Fruit fly (Drosophila melanogaster): Measurements from ENCODE around the gene CG13251.

The CG13251 gene

DNA sequence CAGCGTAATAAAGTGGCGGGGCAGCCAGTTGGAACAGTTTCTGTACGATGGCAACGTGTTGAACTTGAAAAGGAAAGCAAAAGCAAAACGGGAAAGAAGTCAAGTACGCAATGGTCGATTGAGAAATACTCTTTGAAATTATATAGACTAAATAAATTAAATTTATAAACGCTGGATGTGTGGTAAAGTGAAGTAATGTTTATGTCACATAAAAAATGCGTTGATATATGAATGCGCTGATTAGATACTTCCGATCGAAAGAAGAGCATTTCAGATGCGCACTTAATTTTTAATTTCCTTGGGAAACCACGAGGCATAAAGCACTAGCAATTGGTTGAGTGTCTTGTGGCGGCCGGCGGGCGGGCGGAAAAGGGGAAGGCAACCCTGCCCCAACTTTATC lies 24.2 kb upstream of the CG13251 start (continued):
- TF ChIP-seq CG32006 (GFP tag; optimal IDR thresholded peaks at IDR 0.05) = peak; percentile 78
- TF ChIP-seq Eip75B (GFP tag; optimal IDR thresholded peaks at IDR 0.05) = peak; percentile 45
- no peak for TF ChIP-seq CG31627 (GFP tag; optimal IDR thresholded peaks at IDR 0.05)
- TF ChIP-seq CG8319 (GFP tag; optimal IDR thresholded peaks at IDR 0.05) = no peak
- peak; percentile 68 for TF ChIP-seq eg (GFP tag; IDR thresholded peaks at IDR 0.05)
- peak; percentile 17 for TF ChIP-seq lz (GFP tag; optimal IDR thresholded peaks at IDR 0.05)
- TF ChIP-seq CG6276 (GFP tag; optimal IDR thresholded peaks at IDR 0.05) = peak; percentile 30
- TF ChIP-seq dac (GFP tag; optimal IDR thresholded peaks at IDR 0.05) = peak; percentile 34

DNA sequence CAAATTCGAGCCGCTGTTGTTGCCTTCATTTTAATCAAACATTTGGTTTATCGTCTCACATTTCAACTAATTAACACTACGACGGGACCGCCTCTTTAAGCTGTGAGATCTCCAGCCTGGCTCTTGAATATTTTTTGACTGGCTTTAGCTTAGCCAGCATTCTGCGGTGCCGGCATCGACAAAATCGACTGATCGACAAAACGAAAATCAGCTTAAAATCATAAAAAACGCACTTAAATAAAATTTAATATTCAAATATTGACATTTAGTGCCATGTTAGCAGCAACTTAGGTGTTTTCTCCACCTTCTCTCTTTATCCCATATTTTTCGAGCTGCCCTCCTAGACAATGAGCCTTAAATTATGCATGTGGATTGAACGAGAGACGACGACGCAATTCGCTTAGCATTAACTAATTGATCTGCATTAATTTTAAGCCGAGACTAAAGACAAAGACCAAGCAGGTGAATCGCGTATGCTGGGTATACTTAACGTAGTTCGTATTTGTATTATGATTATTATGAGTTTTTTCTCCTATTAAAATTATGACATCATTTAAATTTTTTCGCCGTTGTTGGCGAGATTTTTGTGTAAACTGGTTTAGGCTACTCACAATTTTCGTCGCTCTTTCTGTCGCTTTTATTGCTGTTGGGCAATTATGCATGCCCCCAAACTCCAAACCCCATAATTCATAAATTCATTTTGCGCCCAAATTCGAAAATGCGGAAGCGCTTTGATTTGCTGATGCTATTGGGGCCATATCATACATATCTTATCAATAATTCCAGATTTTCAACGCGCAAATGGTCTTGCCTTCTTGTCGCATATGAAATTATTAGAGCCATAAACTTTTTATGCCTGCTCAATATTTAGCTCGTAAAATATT lies 20.3 kb upstream of the CG13251 start:
- TF ChIP-seq svp (GFP tag) (peak; percentile 52), CG6808 (GFP tag; optimal IDR thresholded peaks at IDR 0.05) (no peak)

DNA sequence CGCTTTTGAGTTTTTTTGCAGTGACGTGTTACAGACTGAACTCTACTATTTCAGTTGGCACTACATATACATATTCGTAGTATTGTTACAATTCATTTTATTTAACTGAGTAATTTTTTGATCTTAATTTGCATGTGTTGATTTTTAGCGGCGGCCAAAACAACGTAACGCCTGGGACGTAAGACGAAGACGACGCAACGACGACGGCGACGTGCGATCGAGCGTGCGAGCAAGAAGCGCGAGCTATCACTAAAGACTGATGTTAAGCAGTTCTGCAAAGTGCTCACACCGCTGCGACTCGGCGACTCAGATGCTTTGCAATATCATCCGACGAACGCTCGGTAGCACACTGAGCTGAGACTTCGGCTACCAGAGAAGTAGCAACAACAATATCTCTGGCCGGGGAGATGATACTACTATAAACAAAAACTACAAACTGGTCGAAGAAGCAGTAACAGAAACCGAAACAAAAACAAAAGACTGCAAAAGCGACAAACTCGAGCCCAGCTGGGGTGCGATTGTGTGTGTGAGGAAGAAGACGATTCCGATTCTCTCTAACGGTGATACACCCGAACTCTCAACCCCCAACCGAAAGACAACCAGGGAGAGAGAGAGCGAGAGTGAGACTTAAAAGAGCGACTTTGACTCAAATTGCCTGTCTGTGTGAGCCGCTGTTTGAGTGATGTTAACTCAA lies 16.5 kb upstream of the CG13251 start, which contains the start of gene knrl:
Gene knrl, minus strand, starts transcription at position 357 of the 694 bp plus-strand sequence.
- TF ChIP-seq dsx (GFP tag; optimal IDR thresholded peaks at IDR 0.05; ENCODE audit: poor library complexity, severe bottlenecking) (peak; percentile 8), CG6808 (GFP tag; optimal IDR thresholded peaks at IDR 0.05) (peak; percentile 1), eg (GFP tag; IDR thresholded peaks at IDR 0.05) (0 out of 3 replicates have a peak, but pooled peaks have one; percentile 15), CG8119 (GFP tag; IDR thresholded peaks at IDR 0.05) (no peak), Gug (GFP tag; IDR thresholded peaks at IDR 0.05) (no peak), Hr39 (GFP tag; optimal IDR thresholded peaks at IDR 0.05) (no peak), Blimp-1 (GFP tag; optimal IDR thresholded peaks at IDR 0.05) (no peak), CG6854 (GFP tag; optimal IDR thresholded peaks at IDR 0.05) (peak; percentile 61), achi (GFP tag; optimal IDR thresholded peaks at IDR 0.05) (no peak), CG15336 (GFP tag; IDR thresholded peaks at IDR 0.05) (0 out of 2 replicates have a peak, but pooled peaks have one; percentile 22), ss (GFP tag; optimal IDR thresholded peaks at IDR 0.05) (peak in 1 of 2 experiments; percentile 3), Eip78C (GFP tag) (peak; percentile 4)

DNA sequence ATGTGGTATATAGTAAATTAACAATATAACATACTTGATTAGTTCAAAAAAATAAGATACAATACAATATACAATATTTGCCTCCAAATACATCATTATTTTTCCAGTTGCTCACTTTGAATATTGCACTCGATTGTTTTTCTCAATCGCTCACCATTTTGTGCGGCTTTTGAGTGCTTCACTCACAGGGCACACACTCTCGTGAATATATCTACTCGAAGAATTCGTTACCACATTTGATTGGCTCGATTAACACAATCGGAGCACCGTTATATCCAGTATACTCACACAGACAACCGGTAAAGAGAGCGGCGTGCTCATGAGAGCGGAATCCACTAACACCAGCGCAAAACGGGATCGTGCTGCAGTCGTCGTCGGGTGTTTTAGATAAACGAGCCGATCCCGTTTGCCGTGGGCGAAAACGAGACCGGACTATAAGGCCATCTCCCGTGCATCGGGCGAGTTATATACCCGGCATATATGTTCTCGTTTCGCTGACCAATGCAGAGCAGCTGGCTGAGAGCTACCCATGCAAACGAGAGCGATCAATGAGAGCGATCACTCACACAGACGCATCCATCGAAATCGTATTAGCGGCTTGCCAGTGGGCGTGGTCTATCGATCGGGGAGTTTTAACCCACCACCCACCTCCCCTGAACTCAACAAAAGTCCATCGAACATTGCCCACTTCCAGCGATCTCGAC lies 15.4 kb upstream of the CG13251 start:
- TF ChIP-seq Blimp-1 (GFP tag; optimal IDR thresholded peaks at IDR 0.05) = no peak
- TF ChIP-seq CG11902 (GFP tag; optimal IDR thresholded peaks at IDR 0.05) = no peak
- peak; percentile 14 for TF ChIP-seq fkh (GFP tag; optimal IDR thresholded peaks at IDR 0.05)
- no peak for TF ChIP-seq CG11294 (GFP tag; IDR thresholded peaks at IDR 0.05)
- TF ChIP-seq vri (GFP tag; optimal IDR thresholded peaks at IDR 0.05) = no peak
- TF ChIP-seq Smox (GFP tag; optimal IDR thresholded peaks at IDR 0.05) = no peak
- TF ChIP-seq eg (GFP tag; IDR thresholded peaks at IDR 0.05) = peak; percentile 48; the same call in 1 of the 3 replicates
- no peak for TF ChIP-seq dac (GFP tag; optimal IDR thresholded peaks at IDR 0.05)
- no peak for TF ChIP-seq Hr39 (GFP tag; optimal IDR thresholded peaks at IDR 0.05)
- no peak for TF ChIP-seq CG6854 (GFP tag; optimal IDR thresholded peaks at IDR 0.05)
- TF ChIP-seq Eip75B (GFP tag; optimal IDR thresholded peaks at IDR 0.05) = no peak
- TF ChIP-seq dsx (GFP tag; optimal IDR thresholded peaks at IDR 0.05; ENCODE audit: poor library complexity, severe bottlenecking) = no peak
- TF ChIP-seq CG6163 (GFP tag; IDR thresholded peaks at IDR 0.05) = peak; percentile 14; the same call in 1 of the 3 replicates
- peak; percentile 22; the same call in 1 of the 2 replicates for TF ChIP-seq CG15336 (GFP tag; IDR thresholded peaks at IDR 0.05)
- TF ChIP-seq ss (GFP tag; optimal IDR thresholded peaks at IDR 0.05) = peak in 1 of 2 experiments; percentile 15

DNA sequence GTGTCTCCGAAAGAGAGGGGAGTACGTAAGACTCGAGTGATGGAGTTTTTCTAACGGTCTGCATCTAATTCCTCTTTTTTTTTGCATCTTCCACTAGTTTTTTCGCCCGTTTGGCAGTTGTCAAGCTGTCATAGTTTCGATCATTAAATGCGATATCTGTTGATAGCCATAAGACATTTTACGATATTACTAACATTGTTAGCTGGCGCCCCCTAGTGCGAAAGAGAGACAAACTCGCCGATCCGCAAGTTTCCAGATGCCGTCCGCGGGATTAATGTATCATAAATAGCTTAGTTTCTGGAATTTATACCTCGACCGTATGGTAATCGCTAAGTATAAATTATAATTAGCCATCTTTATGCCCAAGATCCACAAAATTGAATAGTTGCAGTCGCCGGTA lies 14.8 kb upstream of the CG13251 start:
- no peak for TF ChIP-seq CG1621 (tag; optimal IDR thresholded peaks at IDR 0.05)
- TF ChIP-seq esn (GFP tag; optimal IDR thresholded peaks at IDR 0.05) = no peak
- no peak for TF ChIP-seq Sox15 (GFP tag; optimal IDR thresholded peaks at IDR 0.05)
- no peak for TF ChIP-seq CG3032 (tag; optimal IDR thresholded peaks at IDR 0.05)
